Worm (Caenorhabditis elegans) whole organism, L3 larva: Measurements from ENCODE around the gene C35D6.3.

Experiments
- aly-2 ChIP-seq: fragments of 150-350 bp; optimal IDR thresholded peaks from 2 replicates; lab custom pipeline; 2014; ENCODE audit warnings: missing biosample characterization, missing genetic modification characterization
- elt-1 ChIP-seq: fragments of 150-350 bp; optimal IDR thresholded peaks from 2 replicates; lab custom pipeline; 2014; ENCODE audit warnings: missing biosample characterization, missing genetic modification characterization
- elt-3 ChIP-seq, 3 experiments: fragments of 150-350 bp in 1 of 3; sonication (generic microtip) in 2 of 3; optimal IDR thresholded peaks; 2 replicates in 2 of 3; 4 replicates in 1 of 3; lab custom pipeline; 2014 to 2017; ENCODE audit warnings: missing biosample characterization in 3 of 3, missing genetic modification characterization in 3 of 3
- lin-15B ChIP-seq: fragments of 150-350 bp; optimal IDR thresholded peaks from 2 replicates; lab custom pipeline; 2014; ENCODE audit warnings: missing biosample characterization, missing genetic modification characterization
- snpc-4 ChIP-seq: fragments of 150-350 bp; optimal IDR thresholded peaks from 2 replicates; lab custom pipeline; 2014; ENCODE audit warnings: missing biosample characterization, missing genetic modification characterization

- no peak for TF ChIP-seq elt-3 (tag; optimal IDR thresholded peaks at IDR 0.05; lab: Kevin White, UChicago)
- TF ChIP-seq aly-2 (tag; lab: Kevin White, UChicago), result no peak
- no peak for TF ChIP-seq snpc-4 (tag; lab: Kevin White, UChicago)
- TF ChIP-seq elt-1 (tag; lab: Kevin White, UChicago), result no peak
- TF ChIP-seq lin-15B (tag; lab: Kevin White, UChicago), result no peak
Observed at ce11 chrIV:16350690-16351089, 4.1 kb downstream of the C35D6.3 start, which contains the start of gene C35D6.4.
